Fruit fly (Drosophila melanogaster) whole organism, embryonic: ENCODE measurements around the gene dsx.

Source experiments
- ATbp ChIP-seq: fragments of 200-800 bp; sonication (Bioruptor generic); optimal IDR thresholded peaks from 2 replicates; lab custom pipeline; 2017; ENCODE audit warnings: missing biosample characterization, mild to moderate bottlenecking, missing genetic modification characterization, missing genetic modification reagents
- Antp ChIP-seq: fragments of 200-800 bp; sonication (Bioruptor generic); optimal IDR thresholded peaks from 3 replicates; lab custom pipeline; 2016; ENCODE audit warnings: missing biosample characterization, missing genetic modification characterization
- CG10267 ChIP-seq: fragments of 200-800 bp; sonication (Bioruptor generic); optimal IDR thresholded peaks from 2 replicates; lab custom pipeline; 2018; ENCODE audit warnings: missing biosample characterization, mild to moderate bottlenecking, missing genetic modification characterization, moderate library complexity
- CG11247 ChIP-seq: fragments of 200-800 bp; sonication (Bioruptor generic); IDR thresholded peaks from 2 replicates; pipeline ENCODE4 v1.3.6; 2022; ENCODE audit warnings: missing biosample characterization, missing genetic modification characterization
- CG13287 ChIP-seq: fragments of 200-800 bp; sonication (Bioruptor generic); IDR thresholded peaks from 2 replicates; pipeline ENCODE4 v1.3.6; 2022; ENCODE audit warnings: missing biosample characterization, missing genetic modification characterization; ENCODE audit not compliant: partially characterized antibody
- CG13624 ChIP-seq: fragments of 200-800 bp; sonication (Bioruptor generic); optimal IDR thresholded peaks from 2 replicates; lab custom pipeline; 2016; ENCODE audit warnings: missing biosample characterization, missing genetic modification characterization
- CG14965 ChIP-seq: fragments of 200-800 bp; sonication (Bioruptor generic); optimal IDR thresholded peaks from 2 replicates; lab custom pipeline; 2016; ENCODE audit warnings: missing biosample characterization, missing genetic modification characterization, borderline replicate concordance
- CG17568 ChIP-seq: fragments of 200-800 bp; sonication (Bioruptor generic); optimal IDR thresholded peaks from 2 replicates; lab custom pipeline; 2018; ENCODE audit warnings: missing biosample characterization, mild to moderate bottlenecking, missing genetic modification characterization, moderate library complexity
- CG17912 ChIP-seq: fragments of 200-800 bp; sonication (Bioruptor generic); optimal IDR thresholded peaks from 2 replicates; lab custom pipeline; 2018; ENCODE audit warnings: missing biosample characterization, mild to moderate bottlenecking, missing genetic modification characterization
- CG2116 ChIP-seq: fragments of 200-800 bp; sonication (Bioruptor generic); optimal IDR thresholded peaks from 3 replicates; lab custom pipeline; 2018; ENCODE audit warnings: missing biosample characterization, mild to moderate bottlenecking, missing genetic modification characterization
- CG31224 ChIP-seq: fragments of 200-800 bp; sonication (Bioruptor generic); IDR thresholded peaks from 2 replicates; pipeline ENCODE4 v1.3.6; 2022; ENCODE audit warnings: missing biosample characterization, missing genetic modification characterization
- CG4360 ChIP-seq: fragments of 200-800 bp; sonication (Bioruptor generic); IDR thresholded peaks from 2 replicates; pipeline ENCODE4 v1.3.6; 2022; ENCODE audit warnings: missing biosample characterization, missing genetic modification characterization
- CG6854 ChIP-seq: fragments of 200-800 bp; sonication (Bioruptor generic); optimal IDR thresholded peaks from 3 replicates; lab custom pipeline; 2017; ENCODE audit warnings: missing biosample characterization, mild to moderate bottlenecking, missing genetic modification characterization
- CG7372 ChIP-seq: fragments of 200-800 bp; sonication (Bioruptor generic); IDR thresholded peaks from 2 replicates; pipeline ENCODE4 v1.3.6; 2022; ENCODE audit warnings: missing biosample characterization, missing genetic modification characterization
- CG8765 ChIP-seq: fragments of 200-800 bp; sonication (Bioruptor generic); IDR thresholded peaks from 2 replicates; pipeline ENCODE4 v1.3.6; 2022; ENCODE audit warnings: missing biosample characterization, missing genetic modification characterization
- Dll ChIP-seq: fragments of 200-800 bp; sonication (Bioruptor generic); IDR thresholded peaks from 4 replicates; pipeline ENCODE4 v1.3.6; 2022; ENCODE audit warnings: missing biosample characterization, missing genetic modification characterization; ENCODE audit not compliant: partially characterized antibody
- Doc3 ChIP-seq: fragments of 200-800 bp; sonication (Bioruptor generic); IDR thresholded peaks from 3 replicates; pipeline ENCODE4 v1.3.6; 2022; ENCODE audit warnings: missing biosample characterization, missing genetic modification characterization; ENCODE audit not compliant: partially characterized antibody
- Dref ChIP-seq: fragments of 200-800 bp; sonication (Bioruptor generic); IDR thresholded peaks from 2 replicates; pipeline ENCODE4 v1.3.6; 2022; ENCODE audit warnings: missing biosample characterization, missing genetic modification characterization
- Fer1 ChIP-seq: fragments of 200-800 bp; sonication (Bioruptor generic); optimal IDR thresholded peaks from 2 replicates; lab custom pipeline; 2017; ENCODE audit warnings: missing biosample characterization, mild to moderate bottlenecking, missing genetic modification characterization
- HmgD ChIP-seq: fragments of 200-800 bp; sonication (Bioruptor generic); optimal IDR thresholded peaks from 3 replicates; lab custom pipeline; 2016; ENCODE audit warnings: missing biosample characterization, missing genetic modification characterization
- Max ChIP-seq: fragments of 200-800 bp; sonication (Bioruptor generic); optimal IDR thresholded peaks from 2 replicates; lab custom pipeline; 2016; ENCODE audit warnings: missing biosample characterization, mild to moderate bottlenecking, missing genetic modification characterization
- Meics ChIP-seq: fragments of 200-800 bp; sonication (Bioruptor generic); optimal IDR thresholded peaks from 2 replicates; lab custom pipeline; 2017; ENCODE audit warnings: missing biosample characterization, mild to moderate bottlenecking, missing genetic modification characterization
- Myb ChIP-seq: fragments of 200-800 bp; sonication (Bioruptor generic); optimal IDR thresholded peaks from 2 replicates; lab custom pipeline; 2016; ENCODE audit warnings: missing biosample characterization, missing genetic modification characterization
- Nf-YC ChIP-seq: fragments of 200-800 bp; optimal IDR thresholded peaks from 3 replicates; lab custom pipeline; 2019; ENCODE audit warnings: missing biosample characterization, mild to moderate bottlenecking, missing genetic modification characterization, moderate library complexity
- Opbp ChIP-seq: fragments of 200-800 bp; sonication (Bioruptor generic); IDR thresholded peaks from 3 replicates; pipeline ENCODE4 v1.3.6; 2022; ENCODE audit warnings: missing biosample characterization, missing genetic modification characterization; ENCODE audit not compliant: partially characterized antibody
- Xbp1 ChIP-seq: fragments of 200-800 bp; sonication (Bioruptor generic); optimal IDR thresholded peaks from 3 replicates; lab custom pipeline; 2016; ENCODE audit warnings: missing biosample characterization, mild to moderate bottlenecking, missing genetic modification characterization
- amos ChIP-seq: fragments of 200-800 bp; sonication (Bioruptor generic); IDR thresholded peaks from 2 replicates; pipeline ENCODE4 v1.3.6; 2022; ENCODE audit warnings: missing biosample characterization, missing genetic modification characterization; ENCODE audit not compliant: partially characterized antibody
- ase ChIP-seq: fragments of 200-800 bp; sonication (Bioruptor generic); IDR thresholded peaks from 3 replicates; pipeline ENCODE4 v1.3.6; 2022; ENCODE audit warnings: missing biosample characterization, missing genetic modification characterization
- ato ChIP-seq: fragments of 200-800 bp; sonication (Bioruptor generic); IDR thresholded peaks from 2 replicates; pipeline ENCODE4 v1.3.6; 2022; ENCODE audit warnings: missing biosample characterization, missing genetic modification characterization; ENCODE audit not compliant: partially characterized antibody
- az2 ChIP-seq: fragments of 200-800 bp; sonication (Bioruptor generic); optimal IDR thresholded peaks from 3 replicates; lab custom pipeline; 2016; ENCODE audit warnings: missing biosample characterization, missing genetic modification characterization
- bcd ChIP-seq: fragments of 200-800 bp; sonication (Bioruptor generic); optimal IDR thresholded peaks from 2 replicates; lab custom pipeline; 2017; ENCODE audit warnings: missing biosample characterization, mild to moderate bottlenecking, missing genetic modification characterization
- crc ChIP-seq: fragments of 200-800 bp; sonication (Bioruptor generic); optimal IDR thresholded peaks from 2 replicates; lab custom pipeline; 2016; ENCODE audit warnings: missing biosample characterization, missing genetic modification characterization
- crol ChIP-seq: fragments of 200-800 bp; sonication (Bioruptor generic); IDR thresholded peaks from 2 replicates; pipeline ENCODE4 v1.3.6; 2022; ENCODE audit warnings: missing biosample characterization, missing genetic modification characterization
- danr ChIP-seq: fragments of 200-800 bp; sonication (Bioruptor generic); IDR thresholded peaks from 2 replicates; pipeline ENCODE4 v1.3.6; 2022; ENCODE audit warnings: missing biosample characterization, missing genetic modification characterization
- dimm ChIP-seq: fragments of 200-800 bp; sonication (Bioruptor generic); IDR thresholded peaks from 2 replicates; pipeline ENCODE4 v1.3.6; 2022; ENCODE audit warnings: missing biosample characterization, missing genetic modification characterization
- ems ChIP-seq: fragments of 200-800 bp; sonication (Bioruptor generic); optimal IDR thresholded peaks from 3 replicates; lab custom pipeline; 2016; ENCODE audit warnings: missing biosample characterization, missing genetic modification characterization
- exex ChIP-seq: fragments of 200-800 bp; sonication (Bioruptor generic); optimal IDR thresholded peaks from 4 replicates; lab custom pipeline; 2018; ENCODE audit warnings: missing biosample characterization, mild to moderate bottlenecking, missing genetic modification characterization, moderate library complexity
- kay ChIP-seq: fragments of 200-800 bp; sonication (Bioruptor generic); optimal IDR thresholded peaks from 2 replicates; lab custom pipeline; 2016; ENCODE audit warnings: missing biosample characterization, missing genetic modification characterization
- kni ChIP-seq: fragments of 200-800 bp; sonication (Bioruptor generic); optimal IDR thresholded peaks from 3 replicates; lab custom pipeline; 2017; ENCODE audit warnings: mild to moderate bottlenecking, missing biosample characterization, missing genetic modification reagents, missing genetic modification characterization
- lilli ChIP-seq: fragments of 200-800 bp; sonication (Bioruptor generic); optimal IDR thresholded peaks from 3 replicates; lab custom pipeline; 2016; ENCODE audit warnings: missing biosample characterization, missing genetic modification characterization
- lmd ChIP-seq: fragments of 200-800 bp; sonication (Bioruptor generic); IDR thresholded peaks from 2 replicates; pipeline ENCODE4 v1.3.6; 2022; ENCODE audit warnings: missing biosample characterization, missing genetic modification characterization
- lov ChIP-seq, 2 experiments: fragments of 200-800 bp in 1 of 2; fragments of >200 bp in 1 of 2; sonication (Bioruptor generic) in 1 of 2; IDR thresholded peaks in 1 of 2; optimal IDR thresholded peaks in 1 of 2; 2 replicates in 1 of 2; 3 replicates in 1 of 2; pipeline versions ENCODE4 v1.3.6 to Lab custom; 2017 to 2022; ENCODE audit warnings: missing biosample characterization in 1 of 2, missing genetic modification characterization in 1 of 2
- maf-S ChIP-seq: fragments of 200-800 bp; sonication (Bioruptor generic); optimal IDR thresholded peaks from 2 replicates; lab custom pipeline; 2016; ENCODE audit warnings: missing biosample characterization, missing genetic modification characterization
- mld ChIP-seq: fragments of 200-800 bp; sonication (Bioruptor generic); IDR thresholded peaks from 3 replicates; pipeline ENCODE4 v1.3.6; 2022; ENCODE audit warnings: missing biosample characterization, missing genetic modification characterization; ENCODE audit not compliant: partially characterized antibody
- pzg ChIP-seq: fragments of 200-800 bp; sonication (Bioruptor generic); optimal IDR thresholded peaks from 3 replicates; lab custom pipeline; 2018; ENCODE audit warnings: missing biosample characterization, mild to moderate bottlenecking, missing genetic modification characterization, moderate library complexity
- sd ChIP-seq: fragments of 200-800 bp; sonication (Bioruptor generic); optimal IDR thresholded peaks from 3 replicates; lab custom pipeline; 2018; ENCODE audit warnings: missing biosample characterization, mild to moderate bottlenecking, missing genetic modification characterization, moderate library complexity
- sna ChIP-seq: fragments of 200-800 bp; sonication (Bioruptor generic); IDR thresholded peaks from 2 replicates; pipeline ENCODE4 v1.3.6; 2022; ENCODE audit warnings: missing biosample characterization, missing genetic modification characterization; ENCODE audit not compliant: partially characterized antibody
- tap ChIP-seq: fragments of 200-800 bp; optimal IDR thresholded peaks from 3 replicates; lab custom pipeline; 2019; ENCODE audit warnings: missing biosample characterization, mild to moderate bottlenecking, missing genetic modification characterization, moderate library complexity
- toy ChIP-seq: fragments of 200-800 bp; sonication (Bioruptor generic); IDR thresholded peaks from 2 replicates; pipeline ENCODE4 v1.3.6; 2022; ENCODE audit warnings: missing biosample characterization, missing genetic modification characterization
- wdn ChIP-seq: fragments of 200-800 bp; sonication (Bioruptor generic); IDR thresholded peaks from 2 replicates; pipeline ENCODE4 v1.3.6; 2022; ENCODE audit warnings: missing biosample characterization, missing genetic modification characterization

The dsx gene

DNA sequence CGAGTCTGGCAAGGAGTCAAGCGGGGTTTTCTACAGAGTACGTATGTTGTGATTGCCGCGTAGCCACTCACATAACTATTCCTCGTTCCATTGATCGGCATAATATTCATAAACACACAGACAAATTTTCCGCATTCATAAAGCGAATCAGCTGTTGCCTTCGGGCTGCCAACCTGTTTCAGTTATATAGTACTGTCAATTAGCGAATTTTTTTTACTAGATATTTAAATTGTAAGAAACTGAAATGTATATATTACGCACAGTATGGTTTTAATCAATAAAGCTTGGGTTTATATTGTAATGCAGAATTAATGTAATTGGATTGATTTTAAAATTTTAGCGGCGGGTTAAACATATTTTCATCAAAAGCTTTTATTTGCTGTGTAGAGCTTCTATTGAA, 54.1 kb downstream of the dsx start, which contains the start of gene Rfk (continued):
- TF ChIP-seq Doc3 (GFP tag; lab: Robert Waterston, UW) (peak; percentile 44; the same call in 1 of the 3 replicates), maf-S (GFP tag; lab: Kevin White, UChicago) (no peak), Myb (GFP tag; lab: Kevin White, UChicago) (peak; percentile 33), CG6854 (GFP tag; lab: Kevin White, UChicago) (no peak), kay (GFP tag; lab: Kevin White, UChicago) (peak; percentile 24), ase (no peak), lov (optimal IDR thresholded peaks at IDR 0.05; lab: Kevin White, UChicago) (no peak), lov (GFP tag; IDR thresholded peaks at IDR 0.05; lab: Robert Waterston, UW) (no peak), sd (peak; percentile 64), bcd (GFP tag; lab: Kevin White, UChicago) (no peak), lilli (GFP tag; lab: Kevin White, UChicago) (peak; percentile 49), kni (GFP tag; lab: Kevin White, UChicago) (no peak), CG7372 (GFP tag; lab: Robert Waterston, UW) (no peak), toy (no peak), CG31224 (no peak), danr (GFP tag; lab: Robert Waterston, UW) (no peak), CG10267 (tag; lab: Kevin White, UChicago) (peak; percentile 56), lmd (GFP tag; lab: Robert Waterston, UW) (no peak)

DNA sequence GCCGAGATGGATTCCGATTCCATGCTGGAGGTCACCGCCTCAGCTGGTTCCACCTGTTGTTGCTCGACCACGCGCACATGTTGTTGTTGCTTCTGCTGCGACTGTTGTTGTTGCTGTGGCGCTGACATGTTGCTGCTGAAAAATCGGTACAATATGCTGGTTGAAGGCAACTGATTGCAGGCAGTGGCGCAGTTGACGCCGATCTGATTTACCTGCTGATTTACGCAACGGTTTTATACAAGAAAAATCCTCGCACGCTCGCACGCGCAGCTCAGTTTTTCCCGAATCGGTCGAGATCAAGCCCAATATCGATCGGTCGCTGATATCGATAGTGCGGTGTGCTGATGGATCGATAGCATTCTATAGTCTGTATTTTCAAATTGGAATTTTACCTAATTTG, 55.7 kb downstream of the dsx start, which contains the start of gene Prat:
Gene Prat (minus strand): TSS at position 298 of the 400 bp plus-strand sequence.
- TF ChIP-seq CG17568 (GFP tag; lab: Kevin White, UChicago) (no peak), HmgD (GFP tag; lab: Kevin White, UChicago) (peak; percentile 39), az2 (GFP tag; lab: Kevin White, UChicago) (no peak), Dref (GFP tag; lab: Robert Waterston, UW) (peak; percentile 85), wdn (GFP tag; lab: Robert Waterston, UW) (no peak), crc (GFP tag; lab: Kevin White, UChicago) (no peak), CG14965 (GFP tag; lab: Kevin White, UChicago) (no peak), ato (peak; percentile 79), exex (no peak), dimm (GFP tag; lab: Robert Waterston, UW) (no peak), mld (GFP tag; lab: Robert Waterston, UW) (peak; percentile 66; the same call in 2 of the 3 replicates), Opbp (GFP tag; lab: Robert Waterston, UW) (peak; percentile 81), Fer1 (peak; percentile 30), tap (tag; lab: Kevin White, UChicago) (no peak), Meics (GFP tag; lab: Kevin White, UChicago) (no peak), Xbp1 (no peak), Nf-YC (no peak), CG13624 (GFP tag; lab: Kevin White, UChicago) (peak; percentile 29), Dll (GFP tag; lab: Robert Waterston, UW) (peak; percentile 78), ems (GFP tag; lab: Kevin White, UChicago) (no peak), CG10267 (tag; lab: Kevin White, UChicago) (peak; percentile 25), sna (GFP tag; lab: Robert Waterston, UW) (peak; percentile 71), CG2116 (GFP tag; lab: Kevin White, UChicago) (peak; percentile 85), amos (GFP tag; lab: Robert Waterston, UW) (peak; percentile 79), ATbp (GFP tag; lab: Kevin White, UChicago) (no peak), CG4360 (GFP tag; lab: Robert Waterston, UW) (peak; percentile 96), CG8765 (GFP tag; lab: Robert Waterston, UW) (no peak), CG11247 (GFP tag; lab: Robert Waterston, UW) (no peak), Antp (no peak), CG13287 (GFP tag; lab: Robert Waterston, UW) (peak; percentile 80), crol (GFP tag; lab: Robert Waterston, UW) (no peak), Max (peak; percentile 63), CG17912 (GFP tag; lab: Kevin White, UChicago) (no peak), pzg (GFP tag; lab: Kevin White, UChicago) (peak; percentile 49)
